Worm (Caenorhabditis elegans) whole organism, young adult: ENCODE measurements around the gene F49F1.4.

Experiments
- B0261.1 ChIP-seq: sonication (generic microtip); optimal IDR thresholded peaks from 2 replicates; lab custom pipeline; 2016; ENCODE audit warnings: mild to moderate bottlenecking, missing genetic modification characterization, moderate library complexity, missing compliant biosample characterization
- B0336.3 ChIP-seq: fragments of 200-800 bp; sonication (Bioruptor generic); IDR thresholded peaks from 2 replicates; pipeline ENCODE4 v1.3.6; 2022; ENCODE audit warnings: missing genetic modification characterization, missing compliant biosample characterization
- F33H1.4 ChIP-seq: fragments of 200-800 bp; sonication (Bioruptor generic); IDR thresholded peaks from 2 replicates; pipeline ENCODE4 v1.3.6; 2022; ENCODE audit warnings: missing genetic modification reagents, missing genetic modification characterization, missing compliant biosample characterization
- F39B2.1 ChIP-seq: fragments of 200-800 bp; sonication (Bioruptor generic); IDR thresholded peaks from 2 replicates; pipeline ENCODE4 v1.3.6; 2022; ENCODE audit warnings: missing genetic modification reagents, missing genetic modification characterization, missing compliant biosample characterization
- F52B5.7 ChIP-seq: sonication (generic microtip); optimal IDR thresholded peaks from 2 replicates; lab custom pipeline; 2016; ENCODE audit warnings: mild to moderate bottlenecking, missing genetic modification characterization, missing compliant biosample characterization
- K12H6.12 ChIP-seq: fragments of 200-800 bp; sonication (Bioruptor generic); optimal IDR thresholded peaks from 2 replicates; lab custom pipeline; 2018; ENCODE audit warnings: mild to moderate bottlenecking, missing genetic modification characterization, missing compliant biosample characterization
- Y53F4B.3 ChIP-seq: fragments of 200-800 bp; sonication (Bioruptor generic); IDR thresholded peaks from 2 replicates; pipeline ENCODE4 v1.3.6; 2022; ENCODE audit warnings: missing genetic modification reagents, missing genetic modification characterization, missing compliant biosample characterization
- athp-1 ChIP-seq: sonication (generic microtip); optimal IDR thresholded peaks from 2 replicates; lab custom pipeline; 2017; ENCODE audit warnings: mild to moderate bottlenecking, missing genetic modification characterization, missing compliant biosample characterization
- bed-2 ChIP-seq: fragments of 200-800 bp; sonication (Bioruptor generic); IDR thresholded peaks from 2 replicates; pipeline ENCODE4 v1.3.6; 2022; ENCODE audit warnings: missing genetic modification reagents, missing genetic modification characterization, missing compliant biosample characterization
- ceh-100 ChIP-seq: fragments of 200-800 bp; sonication (Bioruptor generic); IDR thresholded peaks from 2 replicates; pipeline ENCODE4 v1.3.6; 2022; ENCODE audit warnings: missing genetic modification reagents, missing genetic modification characterization, missing compliant biosample characterization
- ceh-27 ChIP-seq: fragments of 200-800 bp; sonication (Bioruptor generic); optimal IDR thresholded peaks from 2 replicates; lab custom pipeline; 2018; ENCODE audit warnings: mild to moderate bottlenecking, missing genetic modification characterization, moderate library complexity, missing compliant biosample characterization
- ceh-40 ChIP-seq: fragments of 200-800 bp; sonication (Bioruptor generic); IDR thresholded peaks from 2 replicates; pipeline ENCODE4 v1.3.6; 2022; ENCODE audit warnings: missing genetic modification characterization, missing compliant biosample characterization
- ceh-79 ChIP-seq: sonication (generic microtip); optimal IDR thresholded peaks from 2 replicates; lab custom pipeline; 2017; ENCODE audit warnings: mild to moderate bottlenecking, missing genetic modification characterization, missing compliant biosample characterization
- dox-1 ChIP-seq: fragments of 200-800 bp; sonication (Bioruptor generic); IDR thresholded peaks from 2 replicates; pipeline ENCODE4 v1.3.6; 2022; ENCODE audit warnings: missing genetic modification reagents, missing genetic modification characterization, missing compliant biosample characterization
- hrde-1 ChIP-seq: sonication (generic microtip); optimal IDR thresholded peaks from 2 replicates; lab custom pipeline; 2016; ENCODE audit warnings: missing genetic modification characterization, mild to moderate bottlenecking, missing compliant biosample characterization, moderate library complexity, missing genotype, missing genetic modification reagents, borderline replicate concordance
- hsf-1 ChIP-seq: fragments of 200-800 bp; sonication (Bioruptor generic); IDR thresholded peaks from 2 replicates; pipeline ENCODE4 v1.3.6; 2022; ENCODE audit warnings: missing genetic modification reagents, missing genetic modification characterization, missing compliant biosample characterization
- let-526 ChIP-seq: fragments of 200-800 bp; sonication (Bioruptor generic); IDR thresholded peaks from 2 replicates; pipeline ENCODE4 v1.3.6; 2022; ENCODE audit warnings: missing genetic modification reagents, missing genetic modification characterization, missing compliant biosample characterization
- lin-35 ChIP-seq, 3 experiments: fragments of 150-350 bp in 2 of 3; sonication (generic microtip) in 1 of 3; optimal IDR thresholded peaks; 2 replicates each; lab custom pipeline; 2014 to 2018; ENCODE audit warnings: missing biosample characterization in 3 of 3, missing genetic modification characterization in 3 of 3, missing genetic modification reagents in 3 of 3
- lin-40 ChIP-seq: sonication (generic microtip); optimal IDR thresholded peaks from 2 replicates; lab custom pipeline; 2016; ENCODE audit warnings: missing genetic modification characterization, mild to moderate bottlenecking, missing compliant biosample characterization, missing genotype, missing genetic modification reagents
- madf-3 ChIP-seq: fragments of 200-800 bp; sonication (Bioruptor generic); IDR thresholded peaks from 2 replicates; pipeline ENCODE4 v1.3.6; 2022; ENCODE audit warnings: missing genetic modification reagents, missing genetic modification characterization, missing compliant biosample characterization
- madf-8 ChIP-seq: fragments of 200-800 bp; sonication (Bioruptor generic); conservative IDR thresholded peaks from 2 replicates; pipeline ENCODE4 v1.3.6; 2022; ENCODE audit warnings: missing genetic modification reagents, missing genetic modification characterization, missing compliant biosample characterization
- nfya-1 ChIP-seq: sonication (generic microtip); optimal IDR thresholded peaks from 2 replicates; lab custom pipeline; 2017; ENCODE audit warnings: antibody characterized with exemption, missing compliant biosample characterization, missing genetic modification characterization, borderline replicate concordance; ENCODE audit not compliant: insufficient read depth
- nfyb-1 ChIP-seq: fragments of 200-800 bp; sonication (Bioruptor generic); IDR thresholded peaks from 2 replicates; pipeline ENCODE4 v1.3.6; 2022; ENCODE audit warnings: missing genetic modification reagents, missing genetic modification characterization, missing compliant biosample characterization
- nhr-179 ChIP-seq: sonication (generic microtip); optimal IDR thresholded peaks from 2 replicates; lab custom pipeline; 2016; ENCODE audit warnings: mild to moderate bottlenecking, missing genetic modification characterization, missing compliant biosample characterization
- nhr-80 ChIP-seq: sonication (generic microtip); optimal IDR thresholded peaks from 2 replicates; lab custom pipeline; 2016; ENCODE audit warnings: missing genetic modification characterization, missing compliant biosample characterization
- pbrm-1 ChIP-seq: fragments of 200-800 bp; sonication (Bioruptor generic); IDR thresholded peaks from 2 replicates; pipeline ENCODE4 v1.3.6; 2022; ENCODE audit warnings: missing genetic modification reagents, missing genetic modification characterization, missing compliant biosample characterization
- sdz-38 ChIP-seq: sonication (generic microtip); optimal IDR thresholded peaks from 2 replicates; lab custom pipeline; 2016; ENCODE audit warnings: missing genotype, missing genetic modification characterization, missing compliant biosample characterization
- zfh-2 ChIP-seq: fragments of 200-800 bp; sonication (Bioruptor generic); conservative IDR thresholded peaks from 2 replicates; pipeline ENCODE4 v1.3.6; 2022; ENCODE audit warnings: missing genetic modification reagents, missing genetic modification characterization, missing compliant biosample characterization
- zim-3 ChIP-seq: sonication (generic microtip); optimal IDR thresholded peaks from 2 replicates; lab custom pipeline; 2017; ENCODE audit warnings: mild to moderate bottlenecking, missing genetic modification characterization, moderate library complexity, missing compliant biosample characterization
- ztf-22 ChIP-seq: fragments of 200-800 bp; sonication (Bioruptor generic); optimal IDR thresholded peaks from 2 replicates; lab custom pipeline; 2018; ENCODE audit warnings: mild to moderate bottlenecking, missing genetic modification characterization, moderate library complexity, missing compliant biosample characterization
- ztf-25 ChIP-seq: fragments of 200-800 bp; sonication (Bioruptor generic); IDR thresholded peaks from 2 replicates; pipeline ENCODE4 v1.3.6; 2022; ENCODE audit warnings: missing genetic modification reagents, missing genetic modification characterization, missing compliant biosample characterization
- ztf-6 ChIP-seq: fragments of 200-800 bp; sonication (Bioruptor generic); IDR thresholded peaks from 2 replicates; pipeline ENCODE4 v1.3.6; 2022; ENCODE audit warnings: missing genetic modification reagents, missing genetic modification characterization, missing compliant biosample characterization

F49F1.4 gene

ce11 chrIV:4120263-4120662, 4.7 kb upstream of the F49F1.4 start, which contains the start of gene F49F1.5:
TSS of gene F49F1.5 (minus strand) at chrIV:4120415.
- TF ChIP-seq pbrm-1 (GFP tag; lab: Robert Waterston, UW) (no peak), ceh-40 (GFP tag; lab: Robert Waterston, UW) (no peak), dox-1 (GFP tag; lab: Robert Waterston, UW) (no peak), F33H1.4 (GFP tag; lab: Robert Waterston, UW) (no peak), zim-3 (no peak), nhr-179 (tag; lab: Kevin White, UChicago) (no peak), B0336.3 (no peak), let-526 (GFP tag; lab: Robert Waterston, UW) (no peak), F52B5.7 (tag; lab: Kevin White, UChicago) (no peak), lin-40 (tag; lab: Kevin White, UChicago) (no peak), hsf-1 (GFP tag; lab: Robert Waterston, UW) (no peak), ceh-100 (GFP tag; lab: Robert Waterston, UW) (no peak)

ce11 chrIV:4117432-4117831, 1.9 kb upstream of the F49F1.4 start, which contains the start of gene drd-50:
TSS of gene drd-50 (plus strand) at chrIV:4117732.
- TF ChIP-seq madf-3 (GFP tag; lab: Robert Waterston, UW), result no peak
- peak; percentile 17 for TF ChIP-seq nhr-80 (tag; lab: Kevin White, UChicago)

ce11 chrIV:4114526-4114925, 1.0 kb downstream of the F49F1.4 start, which contains the start of gene F49F1.15:
TSS of gene F49F1.15 (minus strand) at chrIV:4114626.
- TF ChIP-seq athp-1 (no peak), F39B2.1 (GFP tag; lab: Robert Waterston, UW) (no peak)
- TF ChIP-seq, all 124 proteins: peak for 0

- TF ChIP-seq madf-8 (GFP tag; lab: Robert Waterston, UW) (no peak), ztf-6 (GFP tag; lab: Robert Waterston, UW) (no peak), zfh-2 (GFP tag; lab: Robert Waterston, UW) (no peak), ztf-22 (GFP tag; lab: Kevin White, UChicago) (no peak), lin-35 (GFP tag; optimal IDR thresholded peaks at IDR 0.05; lab: Kevin White, UChicago) (no peak), ceh-27 (GFP tag; lab: Kevin White, UChicago) (no peak), let-526 (GFP tag; lab: Robert Waterston, UW) (no peak), hrde-1 (tag; lab: Kevin White, UChicago) (no peak), hsf-1 (GFP tag; lab: Robert Waterston, UW) (no peak), nfyb-1 (GFP tag; lab: Robert Waterston, UW) (no peak), nhr-179 (tag; lab: Kevin White, UChicago) (no peak), madf-3 (GFP tag; lab: Robert Waterston, UW) (no peak), Y53F4B.3 (GFP tag; lab: Robert Waterston, UW) (no peak), B0261.1 (no peak), bed-2 (GFP tag; lab: Robert Waterston, UW) (no peak)
Measured at ce11 chrIV:4112387-4112786, 3.1 kb downstream of the F49F1.4 start, which contains the start of gene F49F1.14. TSS of gene F49F1.14 (minus strand) at chrIV:4112487.

DNA sequence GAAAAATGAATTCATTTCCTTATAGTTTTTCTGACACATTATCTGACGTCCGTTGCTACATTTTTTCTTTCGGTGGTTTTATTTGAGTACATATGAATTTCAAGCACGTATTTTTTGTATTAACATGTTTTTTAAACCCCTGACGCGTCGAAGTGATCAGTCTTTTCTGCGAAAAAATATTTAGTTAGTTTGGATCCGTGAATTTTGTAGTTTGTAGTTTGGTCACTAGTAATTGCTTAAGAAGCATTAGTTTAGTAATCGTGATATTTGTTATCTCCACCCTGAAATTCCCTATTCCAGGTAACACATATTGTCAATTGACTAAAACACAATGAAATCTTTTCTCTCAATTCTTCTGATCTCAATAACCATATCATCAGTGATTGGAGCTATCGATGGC, 6.8 kb downstream of the F49F1.4 start, which contains the start of gene C35B1.7:
Gene C35B1.7 (plus strand): TSS at position 301 of the 400 bp plus-strand sequence.
- TF ChIP-seq ztf-25, result no peak
- TF ChIP-seq sdz-38 (tag; lab: Kevin White, UChicago), result no peak
- no peak for TF ChIP-seq K12H6.12
- no peak for TF ChIP-seq ceh-79 (tag; lab: Kevin White, UChicago)
- no peak for TF ChIP-seq nfya-1
- TF ChIP-seq, all 124 proteins: peak for 0
